Fruit fly (Drosophila melanogaster) whole organism, adult: Measurements from ENCODE around the gene CG17122.

Experiments
- CG11617 ChIP-seq: fragments of 200-800 bp; sonication (Bioruptor generic); optimal IDR thresholded peaks from 2 replicates; lab custom pipeline; 2017; ENCODE audit warnings: mild to moderate bottlenecking, missing biosample characterization, missing genetic modification reagents, missing genetic modification characterization
- CG14711 ChIP-seq: fragments of 200-800 bp; sonication (Bioruptor generic); optimal IDR thresholded peaks from 2 replicates; lab custom pipeline; 2018; ENCODE audit warnings: missing biosample characterization, mild to moderate bottlenecking, missing genetic modification characterization, moderate library complexity
- CG1620 ChIP-seq: fragments of 200-800 bp; sonication (Bioruptor generic); optimal IDR thresholded peaks from 2 replicates; lab custom pipeline; 2016; ENCODE audit warnings: missing biosample characterization, missing genetic modification characterization
- CG7101 ChIP-seq: fragments of 200-800 bp; sonication (Bioruptor generic); optimal IDR thresholded peaks from 2 replicates; lab custom pipeline; 2018; ENCODE audit warnings: missing biosample characterization, mild to moderate bottlenecking, missing genetic modification characterization, moderate library complexity
- Mnt ChIP-seq: fragments of 200-800 bp; sonication (Bioruptor generic); optimal IDR thresholded peaks from 2 replicates; lab custom pipeline; 2016; ENCODE audit warnings: missing biosample characterization, mild to moderate bottlenecking, missing genetic modification characterization
- bab1 ChIP-seq: fragments of 200-800 bp; sonication (Bioruptor generic); optimal IDR thresholded peaks from 3 replicates; lab custom pipeline; 2019; ENCODE audit warnings: missing biosample characterization, mild to moderate bottlenecking, missing genetic modification characterization, moderate library complexity
- pad ChIP-seq: fragments of 200-800 bp; sonication (Bioruptor generic); optimal IDR thresholded peaks from 3 replicates; lab custom pipeline; 2017; ENCODE audit warnings: missing biosample characterization, missing genetic modification characterization, mild to moderate bottlenecking, moderate library complexity, missing genetic modification reagents

DNA sequence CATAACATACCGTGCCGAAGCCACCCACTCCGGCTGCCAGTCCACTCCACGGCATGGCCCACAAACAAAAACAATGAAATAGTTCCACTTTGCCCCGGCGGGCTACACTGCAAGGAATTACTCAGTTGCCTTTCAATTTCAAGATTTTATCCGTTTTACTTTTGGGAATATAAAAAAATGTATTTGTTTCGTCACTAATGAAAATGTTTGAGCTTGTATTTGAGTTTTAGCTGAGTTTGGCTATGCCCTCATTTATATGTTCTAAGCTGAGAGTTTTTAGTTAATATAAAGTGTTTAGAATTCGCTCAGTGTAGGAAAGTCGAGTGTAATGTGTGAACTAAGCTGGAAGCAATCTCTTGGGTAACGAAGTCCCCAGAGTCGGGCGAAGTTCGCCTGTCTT, 1.5 kb upstream of the CG17122 start:
- TF ChIP-seq CG14711 (tag; lab: Kevin White, UChicago) (no peak), CG11617 (GFP tag; lab: Kevin White, UChicago) (no peak), bab1 (GFP tag; lab: Kevin White, UChicago) (no peak), CG1620 (GFP tag; lab: Kevin White, UChicago) (no peak), Mnt (GFP tag; lab: Kevin White, UChicago) (no peak), pad (no peak), CG7101 (no peak)
